Fruit fly (Drosophila melanogaster) whole organism, embryonic: ENCODE measurements around the gene CG9328.

Experiments used
- Antp ChIP-seq: fragments of 200-800 bp; sonication (Bioruptor generic); optimal IDR thresholded peaks from 3 replicates; lab custom pipeline; 2016; ENCODE audit warnings: missing biosample characterization, missing genetic modification characterization
- B-H1 ChIP-seq: fragments of 200-800 bp; sonication (Bioruptor generic); IDR thresholded peaks from 3 replicates; pipeline ENCODE4 v1.3.6; 2022; ENCODE audit warnings: missing biosample characterization, missing genetic modification characterization
- CG10321 ChIP-seq: fragments of 200-800 bp; sonication (Bioruptor generic); IDR thresholded peaks from 2 replicates; pipeline ENCODE4 v1.3.6; 2022; ENCODE audit warnings: missing biosample characterization, missing genetic modification characterization
- CG10431 ChIP-seq: fragments of 200-800 bp; sonication (Bioruptor generic); optimal IDR thresholded peaks from 3 replicates; lab custom pipeline; 2018; ENCODE audit warnings: missing biosample characterization, mild to moderate bottlenecking, missing genetic modification characterization
- CG11093 ChIP-seq: fragments of 200-800 bp; sonication (Bioruptor generic); IDR thresholded peaks from 3 replicates; pipeline ENCODE4 v1.3.6; 2022; ENCODE audit warnings: missing biosample characterization, missing genetic modification characterization
- CG12219 ChIP-seq: fragments of 200-800 bp; sonication (Bioruptor generic); optimal IDR thresholded peaks from 3 replicates; lab custom pipeline; 2018; ENCODE audit warnings: missing biosample characterization, mild to moderate bottlenecking, missing genetic modification characterization
- CG12391 ChIP-seq: fragments of 200-800 bp; sonication (Bioruptor generic); optimal IDR thresholded peaks from 3 replicates; lab custom pipeline; 2018; ENCODE audit warnings: missing biosample characterization, mild to moderate bottlenecking, missing genetic modification characterization, moderate library complexity
- CG12942 ChIP-seq: fragments of 200-800 bp; sonication (Bioruptor generic); optimal IDR thresholded peaks from 3 replicates; lab custom pipeline; 2016; ENCODE audit warnings: missing biosample characterization, missing genetic modification characterization
- CG15073 ChIP-seq: fragments of 200-800 bp; sonication (Bioruptor generic); optimal IDR thresholded peaks from 2 replicates; lab custom pipeline; 2016; ENCODE audit warnings: missing biosample characterization, missing genetic modification characterization
- CG15601 ChIP-seq: fragments of 200-800 bp; sonication (Bioruptor generic); optimal IDR thresholded peaks from 3 replicates; lab custom pipeline; 2019; ENCODE audit warnings: missing biosample characterization, mild to moderate bottlenecking, missing genetic modification characterization, moderate library complexity
- CG15696 ChIP-seq: fragments of 200-800 bp; sonication (Bioruptor generic); optimal IDR thresholded peaks from 2 replicates; lab custom pipeline; 2019; ENCODE audit warnings: missing biosample characterization, mild to moderate bottlenecking, missing genetic modification characterization, moderate library complexity
- CG1603 ChIP-seq: fragments of 200-800 bp; sonication (Bioruptor generic); optimal IDR thresholded peaks from 2 replicates; lab custom pipeline; 2019; ENCODE audit warnings: missing biosample characterization, mild to moderate bottlenecking, missing genetic modification characterization, moderate library complexity
- CG17568 ChIP-seq: fragments of 200-800 bp; sonication (Bioruptor generic); optimal IDR thresholded peaks from 2 replicates; lab custom pipeline; 2018; ENCODE audit warnings: missing biosample characterization, mild to moderate bottlenecking, missing genetic modification characterization, moderate library complexity
- CG18619 ChIP-seq: fragments of 200-800 bp; sonication (Bioruptor generic); optimal IDR thresholded peaks from 3 replicates; lab custom pipeline; 2017; ENCODE audit warnings: missing biosample characterization, mild to moderate bottlenecking, missing genetic modification characterization
- CG18764 ChIP-seq: fragments of 200-800 bp; sonication (Bioruptor generic); optimal IDR thresholded peaks from 3 replicates; lab custom pipeline; 2016; ENCODE audit warnings: missing biosample characterization, missing genetic modification characterization
- CG2116 ChIP-seq: fragments of 200-800 bp; sonication (Bioruptor generic); optimal IDR thresholded peaks from 3 replicates; lab custom pipeline; 2018; ENCODE audit warnings: missing biosample characterization, mild to moderate bottlenecking, missing genetic modification characterization
- CG3838 ChIP-seq: fragments of 200-800 bp; sonication (Bioruptor generic); optimal IDR thresholded peaks from 3 replicates; lab custom pipeline; 2016; ENCODE audit warnings: missing biosample characterization, missing genetic modification characterization
- CG4404 ChIP-seq: fragments of 200-800 bp; sonication (Bioruptor generic); IDR thresholded peaks from 2 replicates; pipeline ENCODE4 v1.3.6; 2022; ENCODE audit warnings: missing biosample characterization, missing genetic modification characterization
- CG6254 ChIP-seq: fragments of 200-800 bp; sonication (Bioruptor generic); optimal IDR thresholded peaks from 3 replicates; lab custom pipeline; 2017; ENCODE audit warnings: mild to moderate bottlenecking, missing biosample characterization, missing genetic modification reagents, missing genetic modification characterization
- CG6654 ChIP-seq: fragments of 200-800 bp; sonication (Bioruptor generic); optimal IDR thresholded peaks from 2 replicates; lab custom pipeline; 2017; ENCODE audit warnings: missing biosample characterization, mild to moderate bottlenecking, missing genetic modification characterization
- CG7372 ChIP-seq: fragments of 200-800 bp; sonication (Bioruptor generic); IDR thresholded peaks from 2 replicates; pipeline ENCODE4 v1.3.6; 2022; ENCODE audit warnings: missing biosample characterization, missing genetic modification characterization
- CG8281 ChIP-seq: fragments of 200-800 bp; sonication (Bioruptor generic); optimal IDR thresholded peaks from 2 replicates; lab custom pipeline; 2018; ENCODE audit warnings: missing biosample characterization, mild to moderate bottlenecking, missing genetic modification characterization, moderate library complexity
- CG9437 ChIP-seq: fragments of 200-800 bp; sonication (Bioruptor generic); optimal IDR thresholded peaks from 2 replicates; lab custom pipeline; 2018; ENCODE audit warnings: missing biosample characterization, mild to moderate bottlenecking, missing genetic modification characterization
- CG9817 ChIP-seq: fragments of 200-800 bp; sonication (Bioruptor generic); optimal IDR thresholded peaks from 2 replicates; lab custom pipeline; 2018; ENCODE audit warnings: missing biosample characterization, mild to moderate bottlenecking, missing genetic modification characterization, moderate library complexity
- CrebB ChIP-seq: fragments of 200-800 bp; sonication (Bioruptor generic); optimal IDR thresholded peaks from 3 replicates; lab custom pipeline; 2018; ENCODE audit warnings: missing biosample characterization, mild to moderate bottlenecking, missing genetic modification characterization
- ERR ChIP-seq: fragments of 200-800 bp; sonication (Bioruptor generic); optimal IDR thresholded peaks from 2 replicates; lab custom pipeline; 2016; ENCODE audit warnings: missing biosample characterization, missing genetic modification characterization
- Elba2 ChIP-seq: fragments of 200-800 bp; sonication (Bioruptor generic); optimal IDR thresholded peaks from 3 replicates; lab custom pipeline; 2016; ENCODE audit warnings: missing biosample characterization, missing genetic modification characterization
- HmgD ChIP-seq: fragments of 200-800 bp; sonication (Bioruptor generic); optimal IDR thresholded peaks from 3 replicates; lab custom pipeline; 2016; ENCODE audit warnings: missing biosample characterization, missing genetic modification characterization
- Hmr ChIP-seq: fragments of 200-800 bp; sonication (Bioruptor generic); optimal IDR thresholded peaks from 3 replicates; lab custom pipeline; 2017; ENCODE audit warnings: mild to moderate bottlenecking, missing biosample characterization, missing genetic modification reagents, missing genetic modification characterization
- Hr78 ChIP-seq, 2 experiments: fragments of 200-800 bp in 1 of 2; fragments of >200 bp in 1 of 2; sonication (Bioruptor generic) in 1 of 2; optimal IDR thresholded peaks; 2 replicates each; lab custom pipeline; 2017 to 2019; ENCODE audit warnings: missing biosample characterization in 2 of 2, missing genetic modification characterization in 2 of 2, mild to moderate bottlenecking in 1 of 2, moderate library complexity in 1 of 2
- Hsf ChIP-seq: fragments of 200-800 bp; sonication (Bioruptor generic); optimal IDR thresholded peaks from 3 replicates; lab custom pipeline; 2016; ENCODE audit warnings: missing biosample characterization, missing genetic modification characterization
- Spps ChIP-seq: fragments of 200-800 bp; sonication (Bioruptor generic); optimal IDR thresholded peaks from 2 replicates; lab custom pipeline; 2018; ENCODE audit warnings: missing biosample characterization, mild to moderate bottlenecking, missing genetic modification characterization
- Xrp1 ChIP-seq: fragments of 200-800 bp; sonication (Bioruptor generic); IDR thresholded peaks from 2 replicates; pipeline ENCODE4 v1.3.6; 2022; ENCODE audit warnings: missing biosample characterization, missing genetic modification characterization
- cas ChIP-seq: fragments of 200-800 bp; sonication (Bioruptor generic); IDR thresholded peaks from 2 replicates; pipeline ENCODE4 v1.3.6; 2022; ENCODE audit warnings: missing biosample characterization, missing genetic modification characterization
- da ChIP-seq: fragments of 200-800 bp; sonication (Bioruptor generic); optimal IDR thresholded peaks from 2 replicates; lab custom pipeline; 2016; ENCODE audit warnings: missing biosample characterization, missing genetic modification characterization
- ftz-f1 ChIP-seq: fragments of 200-800 bp; sonication (Bioruptor generic); optimal IDR thresholded peaks from 2 replicates; lab custom pipeline; 2016; ENCODE audit warnings: missing biosample characterization, missing genetic modification characterization
- gsb ChIP-seq: fragments of 200-800 bp; sonication (Bioruptor generic); IDR thresholded peaks from 2 replicates; pipeline ENCODE4 v1.3.6; 2022; ENCODE audit warnings: missing biosample characterization, missing genetic modification characterization
- h ChIP-seq: fragments of >200 bp; optimal IDR thresholded peaks from 2 replicates; lab custom pipeline; 2017
- jing ChIP-seq: fragments of 200-800 bp; sonication (Bioruptor generic); optimal IDR thresholded peaks from 2 replicates; lab custom pipeline; 2018; ENCODE audit warnings: missing biosample characterization, mild to moderate bottlenecking, missing genetic modification characterization
- knrl ChIP-seq: fragments of 200-800 bp; sonication (Bioruptor generic); IDR thresholded peaks from 3 replicates; pipeline ENCODE4 v1.3.6; 2022; ENCODE audit warnings: missing biosample characterization, missing genetic modification characterization; ENCODE audit not compliant: partially characterized antibody
- nmo ChIP-seq: fragments of 200-800 bp; sonication (Bioruptor generic); optimal IDR thresholded peaks from 2 replicates; lab custom pipeline; 2018; ENCODE audit warnings: missing biosample characterization, mild to moderate bottlenecking, missing genetic modification characterization, moderate library complexity
- pb ChIP-seq: fragments of 200-800 bp; sonication (Bioruptor generic); optimal IDR thresholded peaks from 3 replicates; lab custom pipeline; 2016; ENCODE audit warnings: missing biosample characterization, missing genetic modification characterization
- sima ChIP-seq: fragments of 200-800 bp; sonication (Bioruptor generic); optimal IDR thresholded peaks from 2 replicates; lab custom pipeline; 2016; ENCODE audit warnings: missing biosample characterization, missing genetic modification characterization
- sisA ChIP-seq: fragments of 200-800 bp; sonication (Bioruptor generic); IDR thresholded peaks from 2 replicates; pipeline ENCODE4 v1.3.6; 2022; ENCODE audit warnings: missing biosample characterization, missing genetic modification characterization
- slbo ChIP-seq: fragments of 200-800 bp; sonication (Bioruptor generic); IDR thresholded peaks from 2 replicates; pipeline ENCODE4 v1.3.6; 2022; ENCODE audit warnings: missing biosample characterization, missing genetic modification characterization
- sna ChIP-seq: fragments of 200-800 bp; sonication (Bioruptor generic); IDR thresholded peaks from 2 replicates; pipeline ENCODE4 v1.3.6; 2022; ENCODE audit warnings: missing biosample characterization, missing genetic modification characterization; ENCODE audit not compliant: partially characterized antibody
- sqz ChIP-seq: fragments of 200-800 bp; sonication (Bioruptor generic); optimal IDR thresholded peaks from 3 replicates; lab custom pipeline; 2018; ENCODE audit warnings: missing biosample characterization, mild to moderate bottlenecking, missing genetic modification characterization
- wdn ChIP-seq: fragments of 200-800 bp; sonication (Bioruptor generic); IDR thresholded peaks from 2 replicates; pipeline ENCODE4 v1.3.6; 2022; ENCODE audit warnings: missing biosample characterization, missing genetic modification characterization
- wor ChIP-seq: fragments of 200-800 bp; sonication (Bioruptor generic); IDR thresholded peaks from 2 replicates; pipeline ENCODE4 v1.3.6; 2022; ENCODE audit warnings: missing biosample characterization, missing genetic modification characterization
- zfh1 ChIP-seq: fragments of 200-800 bp; sonication (Bioruptor generic); IDR thresholded peaks from 3 replicates; pipeline ENCODE4 v1.3.6; 2022; ENCODE audit warnings: missing biosample characterization, missing genetic modification characterization

CG9328 gene

DNA sequence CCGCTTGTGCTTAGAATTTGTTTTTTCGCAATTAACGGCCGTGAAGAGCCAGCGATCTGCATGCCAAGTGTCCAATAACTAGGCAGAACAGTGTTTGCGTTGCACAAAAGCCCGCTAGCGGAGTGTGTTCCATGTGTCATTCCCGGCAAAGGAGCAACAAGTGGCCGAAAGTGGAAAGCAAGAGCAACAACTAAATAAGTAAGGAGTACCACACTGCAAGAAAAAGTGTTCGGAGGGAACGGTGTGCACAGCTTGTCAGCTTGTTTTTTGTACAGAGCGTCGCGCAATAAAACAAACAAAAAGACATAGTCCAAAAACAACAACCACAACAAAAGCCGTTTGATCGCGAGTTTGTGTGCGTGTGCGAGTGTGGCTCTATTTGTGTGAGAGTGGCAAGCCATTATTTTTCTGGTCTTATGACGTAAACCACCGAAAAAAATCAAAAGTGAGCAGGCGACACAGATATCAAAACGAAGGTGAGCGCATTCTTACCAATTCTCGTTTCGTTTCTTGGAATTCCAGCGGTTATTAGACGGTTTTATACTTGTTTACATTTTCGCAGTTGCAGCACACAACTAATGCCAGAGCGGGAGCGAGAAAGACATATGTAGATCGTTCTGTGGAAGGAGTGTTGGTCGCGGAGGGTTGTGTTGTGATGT is 39.2 kb upstream of the CG9328 start (continued):
- TF ChIP-seq CG11093 (GFP tag; lab: Robert Waterston, UW) (no peak), nmo (GFP tag; lab: Kevin White, UChicago) (no peak), CG1603 (no peak), pb (GFP tag; lab: Kevin White, UChicago) (peak; percentile 17), wor (no peak), CG15601 (tag; lab: Kevin White, UChicago) (peak; percentile 0), CG10321 (GFP tag; lab: Robert Waterston, UW) (0 out of 2 replicates have a peak, but pooled peaks have one; percentile 24), CG12391 (no peak), CG10431 (GFP tag; lab: Kevin White, UChicago) (no peak), Xrp1 (GFP tag; lab: Robert Waterston, UW) (0 out of 2 replicates have a peak, but pooled peaks have one; percentile 9), sqz (GFP tag; lab: Kevin White, UChicago) (peak; percentile 61), CG9817 (tag; lab: Kevin White, UChicago) (no peak), CG8281 (tag; lab: Kevin White, UChicago) (no peak), cas (GFP tag; lab: Robert Waterston, UW) (no peak), CG4404 (GFP tag; lab: Robert Waterston, UW) (no peak), CG18764 (no peak), CG6654 (GFP tag; lab: Kevin White, UChicago) (no peak), ftz-f1 (GFP tag; lab: Kevin White, UChicago) (no peak), CG15696 (no peak), da (no peak), CG9437 (peak; percentile 0), B-H1 (GFP tag; lab: Robert Waterston, UW) (no peak; the same call in 2 of the 3 replicates), gsb (GFP tag; lab: Robert Waterston, UW) (0 out of 2 replicates have a peak, but pooled peaks have one; percentile 14), Hsf (GFP tag; lab: Kevin White, UChicago) (no peak), CG15073 (no peak), CG12219 (GFP tag; lab: Kevin White, UChicago) (no peak), CrebB (tag; lab: Kevin White, UChicago) (no peak), Antp (GFP tag; lab: Kevin White, UChicago) (no peak), Hmr (no peak)

DNA sequence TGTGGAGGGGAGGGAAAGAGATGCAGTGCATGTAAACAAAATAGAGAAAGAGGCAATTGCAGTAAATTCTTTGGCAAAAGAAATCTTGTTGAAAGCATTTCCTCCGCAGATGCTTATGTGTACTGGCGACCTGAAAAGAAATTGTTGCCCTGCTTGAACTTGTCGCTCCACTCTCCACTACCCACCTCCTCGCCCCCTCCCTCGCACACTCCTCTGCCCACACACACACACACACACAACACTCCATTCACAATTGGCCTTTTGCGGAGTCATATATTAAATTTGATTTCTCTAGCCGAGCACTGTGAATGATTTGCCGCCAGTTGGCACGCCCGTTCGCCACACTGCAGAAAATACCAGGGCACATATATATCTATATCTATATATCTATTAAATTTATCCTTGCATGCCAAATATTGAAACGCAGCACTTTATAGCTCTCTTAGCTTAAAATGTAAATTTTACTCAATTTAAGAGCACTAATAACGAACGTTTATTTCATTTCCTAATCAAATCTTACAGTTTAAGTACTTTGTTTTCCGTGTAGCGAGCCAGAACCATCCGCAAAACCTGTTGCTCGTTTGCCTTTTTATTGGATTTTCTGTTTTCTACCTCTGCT is 38.6 kb upstream of the CG9328 start:
- TF ChIP-seq CG17568 (GFP tag; lab: Kevin White, UChicago) (no peak), CG15073 (no peak), knrl (GFP tag; lab: Robert Waterston, UW) (no peak), Spps (tag; lab: Kevin White, UChicago) (peak; percentile 27), CG18619 (GFP tag; lab: Kevin White, UChicago) (peak; percentile 60), CG7372 (peak; percentile 75), sisA (peak; percentile 41; the same call in 1 of the 2 replicates), sna (no peak), Hr78 (GFP tag; optimal IDR thresholded peaks at IDR 0.05; lab: Kevin White, UChicago) (no peak), sima (GFP tag; lab: Kevin White, UChicago) (no peak), CG3838 (no peak), HmgD (GFP tag; lab: Kevin White, UChicago) (no peak), ERR (GFP tag; lab: Kevin White, UChicago) (no peak), zfh1 (GFP tag; lab: Robert Waterston, UW) (peak; percentile 62; the same call in 2 of the 3 replicates), h (lab: Kevin White, UChicago) (no peak), wdn (GFP tag; lab: Robert Waterston, UW) (peak; percentile 51), slbo (GFP tag; lab: Robert Waterston, UW) (peak; percentile 88), CG2116 (GFP tag; lab: Kevin White, UChicago) (no peak), Elba2 (no peak), CG6254 (GFP tag; lab: Kevin White, UChicago) (peak; percentile 61), jing (GFP tag; lab: Kevin White, UChicago) (no peak), CG12942 (GFP tag; lab: Kevin White, UChicago) (peak; percentile 6)
